Worm (Caenorhabditis elegans): ENCODE measurements around the gene lido-4.
A peak's percentile ranks its signal among the peaks of the same experiment; 100 is the strongest.

The lido-4 gene

ce11 chrX:17146545-17146944 lies 39.0 kb upstream of the lido-4 start:
- TF ChIP-seq elt-2 (tag; optimal IDR thresholded peaks at IDR 0.05) = peak; percentile 68
- TF ChIP-seq tbx-2 (tag; optimal IDR thresholded peaks at IDR 0.05) = no peak
- peak; percentile 6 for TF ChIP-seq pha-4 (tag; optimal IDR thresholded peaks at IDR 0.05)
- no peak for TF ChIP-seq mdl-1 (tag; optimal IDR thresholded peaks at IDR 0.05)
- no peak for TF ChIP-seq zag-1 (tag; optimal IDR thresholded peaks at IDR 0.05)
- TF ChIP-seq pqm-1 (tag; optimal IDR thresholded peaks at IDR 0.05) = peak; percentile 55
- peak; percentile 14 for TF ChIP-seq jun-1 (tag; optimal IDR thresholded peaks at IDR 0.05)

- TF ChIP-seq nhr-12 (tag; optimal IDR thresholded peaks at IDR 0.05) (no peak), ceh-82 (tag; optimal IDR thresholded peaks at IDR 0.05) (no peak), pqm-1 (tag; optimal IDR thresholded peaks at IDR 0.05) (peak; percentile 32), skn-1 (tag; optimal IDR thresholded peaks at IDR 0.05) (no peak), ztf-4 (tag; optimal IDR thresholded peaks at IDR 0.05) (no peak), pha-4 (tag; optimal IDR thresholded peaks at IDR 0.05) (peak; percentile 39), elt-2 (tag; optimal IDR thresholded peaks at IDR 0.05) (peak; percentile 58)
Measured at ce11 chrX:17140447-17140846, 32.9 kb upstream of the lido-4 start.

ce11 chrX:17139204-17139780 lies 31.7 kb upstream of the lido-4 start:
- TF ChIP-seq jun-1 (tag; optimal IDR thresholded peaks at IDR 0.05) (peak; percentile 30), mml-1 (tag; optimal IDR thresholded peaks at IDR 0.05) (no peak), lsy-12 (tag; optimal IDR thresholded peaks at IDR 0.05) (no peak), nhr-23 (tag; optimal IDR thresholded peaks at IDR 0.05) (no peak), nhr-43 (tag; optimal IDR thresholded peaks at IDR 0.05; ENCODE audit: poor library complexity, severe bottlenecking) (no peak), R02D3.7 (tag; optimal IDR thresholded peaks at IDR 0.05) (no peak), ceh-28 (tag; optimal IDR thresholded peaks at IDR 0.05) (no peak), ceh-82 (tag; optimal IDR thresholded peaks at IDR 0.05) (no peak), pha-4 (tag; optimal IDR thresholded peaks at IDR 0.05) (peak; percentile 20), pqm-1 (tag; optimal IDR thresholded peaks at IDR 0.05) (peak; percentile 22), nhr-12 (tag; optimal IDR thresholded peaks at IDR 0.05) (no peak), skn-1 (tag; optimal IDR thresholded peaks at IDR 0.05) (no peak), nfya-1 (tag; optimal IDR thresholded peaks at IDR 0.05; ENCODE audit: insufficient read depth) (no peak), unc-39 (tag; optimal IDR thresholded peaks at IDR 0.05) (no peak), sea-2 (GFP tag; optimal IDR thresholded peaks at IDR 0.05) (no peak), elt-2 (tag; optimal IDR thresholded peaks at IDR 0.05) (peak; percentile 92), elt-3 (tag; optimal IDR thresholded peaks at IDR 0.05) (no peak)

- TF ChIP-seq tbx-2 (tag; optimal IDR thresholded peaks at IDR 0.05) (peak; percentile 4), nhr-67 (tag; optimal IDR thresholded peaks at IDR 0.05) (no peak), fos-1 (tag; optimal IDR thresholded peaks at IDR 0.05) (peak; percentile 63), ceh-16 (tag; optimal IDR thresholded peaks at IDR 0.05) (no peak), elt-2 (tag; optimal IDR thresholded peaks at IDR 0.05) (peak; percentile 24), egl-27 (tag; optimal IDR thresholded peaks at IDR 0.05) (no peak), elt-3 (tag; optimal IDR thresholded peaks at IDR 0.05) (peak in 2 of 3 experiments; percentile 21 to 63), nfya-1 (tag; optimal IDR thresholded peaks at IDR 0.05; ENCODE audit: insufficient read depth) (peak; percentile 16), nhr-43 (tag; optimal IDR thresholded peaks at IDR 0.05; ENCODE audit: poor library complexity, severe bottlenecking) (peak; percentile 80), lin-15B (tag; optimal IDR thresholded peaks at IDR 0.05) (no peak), nhr-25 (tag; optimal IDR thresholded peaks at IDR 0.05) (peak; percentile 77), daf-12 (tag; optimal IDR thresholded peaks at IDR 0.05) (no peak), nhr-23 (tag; optimal IDR thresholded peaks at IDR 0.05) (peak; percentile 77), nhr-12 (tag; optimal IDR thresholded peaks at IDR 0.05) (no peak), nhr-77 (tag; optimal IDR thresholded peaks at IDR 0.05) (no peak), lin-39 (tag; optimal IDR thresholded peaks at IDR 0.05) (no peak), nhr-237 (tag; optimal IDR thresholded peaks at IDR 0.05) (no peak), pqm-1 (tag; optimal IDR thresholded peaks at IDR 0.05) (peak; percentile 56), mml-1 (tag; optimal IDR thresholded peaks at IDR 0.05) (no peak), lsy-12 (tag; optimal IDR thresholded peaks at IDR 0.05) (no peak), ztf-4 (tag; optimal IDR thresholded peaks at IDR 0.05) (no peak), eor-1 (tag; optimal IDR thresholded peaks at IDR 0.05) (no peak), skn-1 (tag; optimal IDR thresholded peaks at IDR 0.05) (peak; percentile 75)
Measured at ce11 chrX:17138060-17138557, 30.5 kb upstream of the lido-4 start, which contains the start of gene cnp-3. TSS of gene cnp-3 (minus strand) at chrX:17138110.

- TF ChIP-seq pqm-1 (tag; optimal IDR thresholded peaks at IDR 0.05) = peak; percentile 40
- no peak for TF ChIP-seq daf-12 (tag; optimal IDR thresholded peaks at IDR 0.05)
- peak; percentile 38 for TF ChIP-seq pha-4 (tag; optimal IDR thresholded peaks at IDR 0.05)
- peak; percentile 78 for TF ChIP-seq elt-2 (tag; optimal IDR thresholded peaks at IDR 0.05)
- peak; percentile 13 for TF ChIP-seq jun-1 (tag; optimal IDR thresholded peaks at IDR 0.05)
- TF ChIP-seq ama-1 (optimal IDR thresholded peaks at IDR 0.05) = peak; percentile 74
- no peak for TF ChIP-seq egl-5 (tag; optimal IDR thresholded peaks at IDR 0.05)
- no peak for TF ChIP-seq nhr-43 (tag; optimal IDR thresholded peaks at IDR 0.05; ENCODE audit: poor library complexity, severe bottlenecking)
Measured at ce11 chrX:17135704-17136103, 28.1 kb upstream of the lido-4 start.

All from whole organism, L3 larva.